1 fruit fly cellular context compared by ENCODE assay signal in genomic region chrX:1033066-1033465, dm6.
A peak's percentile ranks its signal among the peaks of the same experiment; 100 is the strongest.
TF ChIP-seq lines count a peak whose summit lies in the region.

No protein-coding gene starts in this region.

TF ChIP-seq in whole organism, embryonic, 481 proteins besides CTCF, POLR2A, EP300 and RAD21 (continued from another document):
- peak; percentile 98 for TF ChIP-seq knrl (GFP tag; IDR thresholded peaks at IDR 0.05; lab: Robert Waterston, UW; ENCODE audit: partially characterized antibody)
- peak; percentile 72 for TF ChIP-seq row (GFP tag; IDR thresholded peaks at IDR 0.05; lab: Robert Waterston, UW)
- TF ChIP-seq her (GFP tag; optimal IDR thresholded peaks at IDR 0.05; lab: Kevin White, UChicago) = peak; percentile 18
- no peak for TF ChIP-seq CG6654 (GFP tag; optimal IDR thresholded peaks at IDR 0.05; lab: Kevin White, UChicago)
- no peak for TF ChIP-seq CG6175 (GFP tag; IDR thresholded peaks at IDR 0.05; lab: Robert Waterston, UW)
- TF ChIP-seq Scr (GFP tag; IDR thresholded peaks at IDR 0.05; lab: Robert Waterston, UW; ENCODE audit: partially characterized antibody) = peak; percentile 96
- TF ChIP-seq CG11085 (GFP tag; IDR thresholded peaks at IDR 0.05; lab: Robert Waterston, UW) = peak; percentile 37; the same call in 1 of the 2 replicates
- TF ChIP-seq Hr51 (GFP tag; optimal IDR thresholded peaks at IDR 0.05; lab: Kevin White, UChicago) = no peak
- peak; percentile 14 for TF ChIP-seq sug (tag; optimal IDR thresholded peaks at IDR 0.05; lab: Kevin White, UChicago)
- TF ChIP-seq CG6813 (GFP tag; optimal IDR thresholded peaks at IDR 0.05; lab: Kevin White, UChicago) = no peak
- no peak for TF ChIP-seq ems (GFP tag; optimal IDR thresholded peaks at IDR 0.05; lab: Kevin White, UChicago)
- TF ChIP-seq CG15269 (tag; optimal IDR thresholded peaks at IDR 0.05; lab: Kevin White, UChicago) = no peak
- peak; percentile 2 for TF ChIP-seq Sin3A (optimal IDR thresholded peaks at IDR 0.05; lab: Kevin White, UChicago)
- TF ChIP-seq jigr1 (GFP tag; IDR thresholded peaks at IDR 0.05; lab: Robert Waterston, UW) = no peak
- peak; percentile 47 for TF ChIP-seq trem (tag; optimal IDR thresholded peaks at IDR 0.05; lab: Kevin White, UChicago)
- no peak for TF ChIP-seq CG17359 (tag; optimal IDR thresholded peaks at IDR 0.05; lab: Kevin White, UChicago)
- TF ChIP-seq Nf-YB (GFP tag; optimal IDR thresholded peaks at IDR 0.05; lab: Kevin White, UChicago) = no peak
- no peak for TF ChIP-seq CG17612 (GFP tag; IDR thresholded peaks at IDR 0.05; lab: Robert Waterston, UW)
- TF ChIP-seq org-1 (GFP tag; optimal IDR thresholded peaks at IDR 0.05; lab: Kevin White, UChicago) = no peak
- TF ChIP-seq E2f1 (GFP tag; IDR thresholded peaks at IDR 0.05; lab: Robert Waterston, UW) = peak; percentile 49; the same call in 1 of the 2 replicates
- TF ChIP-seq Fer2 (tag; optimal IDR thresholded peaks at IDR 0.05; lab: Kevin White, UChicago) = no peak
- TF ChIP-seq CG30020 (tag; optimal IDR thresholded peaks at IDR 0.05; lab: Kevin White, UChicago) = peak; percentile 5
- TF ChIP-seq emc (GFP tag; optimal IDR thresholded peaks at IDR 0.05; lab: Kevin White, UChicago) = no peak
- peak; percentile 28 for TF ChIP-seq CG12155 (GFP tag; optimal IDR thresholded peaks at IDR 0.05; lab: Kevin White, UChicago)
- TF ChIP-seq CG2129 (GFP tag; IDR thresholded peaks at IDR 0.05; lab: Robert Waterston, UW; ENCODE audit: partially characterized antibody) = peak; percentile 97
- peak; percentile 94 for TF ChIP-seq Dll (GFP tag; IDR thresholded peaks at IDR 0.05; lab: Robert Waterston, UW; ENCODE audit: partially characterized antibody)
- TF ChIP-seq prd (optimal IDR thresholded peaks at IDR 0.05; lab: Kevin White, UChicago) = no peak
- peak; percentile 53; the same call in 2 of the 3 replicates for TF ChIP-seq prd (GFP tag; IDR thresholded peaks at IDR 0.05; lab: Robert Waterston, UW)
- TF ChIP-seq mam (GFP tag; optimal IDR thresholded peaks at IDR 0.05; lab: Kevin White, UChicago) = peak; percentile 43
- peak; percentile 65 for TF ChIP-seq HmgZ (tag; optimal IDR thresholded peaks at IDR 0.05; lab: Kevin White, UChicago)
- peak; percentile 16 for TF ChIP-seq Myb (GFP tag; optimal IDR thresholded peaks at IDR 0.05; lab: Kevin White, UChicago)
- no peak for TF ChIP-seq CG12219 (GFP tag; optimal IDR thresholded peaks at IDR 0.05; lab: Kevin White, UChicago)
- peak; percentile 76 for TF ChIP-seq CG2116 (GFP tag; optimal IDR thresholded peaks at IDR 0.05; lab: Kevin White, UChicago)
- peak; percentile 76 for TF ChIP-seq CG1603 (tag; optimal IDR thresholded peaks at IDR 0.05; lab: Kevin White, UChicago)
- TF ChIP-seq HLH4C (GFP tag; IDR thresholded peaks at IDR 0.05; lab: Robert Waterston, UW; ENCODE audit: partially characterized antibody) = peak; percentile 94
- TF ChIP-seq CG14860 (GFP tag; IDR thresholded peaks at IDR 0.05; lab: Robert Waterston, UW; ENCODE audit: partially characterized antibody) = peak; percentile 93
- TF ChIP-seq CG32772 (GFP tag; IDR thresholded peaks at IDR 0.05; lab: Robert Waterston, UW) = 0 out of 2 replicates have a peak, but pooled peaks have one; percentile 31
- no peak for TF ChIP-seq pum (GFP tag; optimal IDR thresholded peaks at IDR 0.05; lab: Kevin White, UChicago)
- TF ChIP-seq lilli (GFP tag; optimal IDR thresholded peaks at IDR 0.05; lab: Kevin White, UChicago) = peak; percentile 41
- no peak for TF ChIP-seq Asciz (GFP tag; optimal IDR thresholded peaks at IDR 0.05; lab: Kevin White, UChicago)
- TF ChIP-seq slbo (GFP tag; IDR thresholded peaks at IDR 0.05; lab: Robert Waterston, UW) = peak; percentile 72
- no peak for TF ChIP-seq br (optimal IDR thresholded peaks at IDR 0.05; lab: Kevin White, UChicago)
- TF ChIP-seq Meics (GFP tag; optimal IDR thresholded peaks at IDR 0.05; lab: Kevin White, UChicago) = no peak
- peak; percentile 75 for TF ChIP-seq Rfx (GFP tag; IDR thresholded peaks at IDR 0.05; lab: Robert Waterston, UW)
- TF ChIP-seq Opbp (GFP tag; IDR thresholded peaks at IDR 0.05; lab: Robert Waterston, UW; ENCODE audit: partially characterized antibody) = peak; percentile 99
- no peak for TF ChIP-seq Side (GFP tag; optimal IDR thresholded peaks at IDR 0.05; lab: Kevin White, UChicago)
- TF ChIP-seq HmgD (GFP tag; optimal IDR thresholded peaks at IDR 0.05; lab: Kevin White, UChicago) = peak; percentile 24
- peak; percentile 94 for TF ChIP-seq E2f2 (GFP tag; IDR thresholded peaks at IDR 0.05; lab: Robert Waterston, UW)
- TF ChIP-seq CG12659 (GFP tag; optimal IDR thresholded peaks at IDR 0.05; lab: Kevin White, UChicago) = peak; percentile 30
- no peak for TF ChIP-seq Dfd (GFP tag; optimal IDR thresholded peaks at IDR 0.05; lab: Kevin White, UChicago)
- no peak for TF ChIP-seq CG9437 (GFP tag; optimal IDR thresholded peaks at IDR 0.05; lab: Kevin White, UChicago)
